Fruit fly (Drosophila melanogaster) whole organism, embryonic: ENCODE measurements around the gene CG8958.

Experiments used
- Antp ChIP-seq: fragments of 200-800 bp; sonication (Bioruptor generic); optimal IDR thresholded peaks from 3 replicates; lab custom pipeline; 2016; ENCODE audit warnings: missing biosample characterization, missing genetic modification characterization
- CG11560 ChIP-seq: fragments of 200-800 bp; sonication (Bioruptor generic); IDR thresholded peaks from 3 replicates; pipeline ENCODE4 v1.3.6; 2022; ENCODE audit warnings: missing biosample characterization, missing genetic modification characterization
- CG12071 ChIP-seq: fragments of 200-800 bp; sonication (Bioruptor generic); optimal IDR thresholded peaks from 3 replicates; lab custom pipeline; 2018; ENCODE audit warnings: missing biosample characterization, mild to moderate bottlenecking, missing genetic modification characterization
- CG13894 ChIP-seq: fragments of 200-800 bp; sonication (Bioruptor generic); optimal IDR thresholded peaks from 3 replicates; lab custom pipeline; 2018; ENCODE audit warnings: missing biosample characterization, mild to moderate bottlenecking, missing genetic modification characterization, moderate library complexity
- CG15073 ChIP-seq: fragments of 200-800 bp; sonication (Bioruptor generic); optimal IDR thresholded peaks from 2 replicates; lab custom pipeline; 2016; ENCODE audit warnings: missing biosample characterization, missing genetic modification characterization
- CG15601 ChIP-seq: fragments of 200-800 bp; sonication (Bioruptor generic); optimal IDR thresholded peaks from 3 replicates; lab custom pipeline; 2019; ENCODE audit warnings: missing biosample characterization, mild to moderate bottlenecking, missing genetic modification characterization, moderate library complexity
- CG17359 ChIP-seq: fragments of 200-800 bp; sonication (Bioruptor generic); optimal IDR thresholded peaks from 3 replicates; lab custom pipeline; 2018; ENCODE audit warnings: missing biosample characterization, mild to moderate bottlenecking, missing genetic modification characterization, moderate library complexity
- CG2116 ChIP-seq: fragments of 200-800 bp; sonication (Bioruptor generic); optimal IDR thresholded peaks from 3 replicates; lab custom pipeline; 2018; ENCODE audit warnings: missing biosample characterization, mild to moderate bottlenecking, missing genetic modification characterization
- CG2120 ChIP-seq: fragments of 200-800 bp; sonication (Bioruptor generic); optimal IDR thresholded peaks from 3 replicates; lab custom pipeline; 2016; ENCODE audit warnings: missing biosample characterization, missing genetic modification characterization
- CG30403 ChIP-seq: fragments of 200-800 bp; sonication (Bioruptor generic); optimal IDR thresholded peaks from 3 replicates; lab custom pipeline; 2016; ENCODE audit warnings: missing biosample characterization, missing genetic modification characterization
- CG30431 ChIP-seq: fragments of 200-800 bp; sonication (Bioruptor generic); optimal IDR thresholded peaks from 2 replicates; lab custom pipeline; 2017; ENCODE audit warnings: missing biosample characterization, missing genetic modification characterization
- CG31365 ChIP-seq: fragments of 200-800 bp; sonication (Bioruptor generic); optimal IDR thresholded peaks from 2 replicates; lab custom pipeline; 2018; ENCODE audit warnings: missing biosample characterization, mild to moderate bottlenecking, missing genetic modification characterization
- CG34376 ChIP-seq: fragments of 200-800 bp; sonication (Bioruptor generic); optimal IDR thresholded peaks from 2 replicates; lab custom pipeline; 2018; ENCODE audit warnings: missing biosample characterization, mild to moderate bottlenecking, missing genetic modification characterization
- CG3838 ChIP-seq: fragments of 200-800 bp; sonication (Bioruptor generic); optimal IDR thresholded peaks from 3 replicates; lab custom pipeline; 2016; ENCODE audit warnings: missing biosample characterization, missing genetic modification characterization
- CG4617 ChIP-seq: fragments of 200-800 bp; sonication (Bioruptor generic); optimal IDR thresholded peaks from 3 replicates; lab custom pipeline; 2016; ENCODE audit warnings: missing biosample characterization, missing genetic modification characterization, borderline replicate concordance
- CG4707 ChIP-seq: fragments of 200-800 bp; sonication (Bioruptor generic); optimal IDR thresholded peaks from 2 replicates; lab custom pipeline; 2018; ENCODE audit warnings: missing biosample characterization, mild to moderate bottlenecking, missing genetic modification characterization, moderate library complexity
- CG6813 ChIP-seq: fragments of 200-800 bp; sonication (Bioruptor generic); optimal IDR thresholded peaks from 2 replicates; lab custom pipeline; 2017; ENCODE audit warnings: missing biosample characterization, missing genetic modification characterization, mild to moderate bottlenecking, moderate library complexity, missing genetic modification reagents
- CG6854 ChIP-seq: fragments of 200-800 bp; sonication (Bioruptor generic); optimal IDR thresholded peaks from 3 replicates; lab custom pipeline; 2017; ENCODE audit warnings: missing biosample characterization, mild to moderate bottlenecking, missing genetic modification characterization
- CG7745 ChIP-seq: fragments of 200-800 bp; sonication (Bioruptor generic); optimal IDR thresholded peaks from 2 replicates; lab custom pipeline; 2018; ENCODE audit warnings: missing biosample characterization, mild to moderate bottlenecking, missing genetic modification characterization, moderate library complexity
- CG7839 ChIP-seq: fragments of 200-800 bp; sonication (Bioruptor generic); optimal IDR thresholded peaks from 3 replicates; lab custom pipeline; 2018; ENCODE audit warnings: missing biosample characterization, mild to moderate bottlenecking, missing genetic modification characterization, moderate library complexity
- CG8388 ChIP-seq: fragments of 200-800 bp; sonication (Bioruptor generic); optimal IDR thresholded peaks from 2 replicates; lab custom pipeline; 2019; ENCODE audit warnings: missing biosample characterization, mild to moderate bottlenecking, missing genetic modification characterization, moderate library complexity
- Dek ChIP-seq: fragments of 200-800 bp; sonication (Bioruptor generic); optimal IDR thresholded peaks from 3 replicates; lab custom pipeline; 2019; ENCODE audit warnings: missing biosample characterization, mild to moderate bottlenecking, missing genetic modification characterization, moderate library complexity
- Eip74EF ChIP-seq, 2 experiments: fragments of 200-800 bp in 1 of 2; fragments of >200 bp in 1 of 2; sonication (Bioruptor generic) in 1 of 2; optimal IDR thresholded peaks; 2 replicates each; lab custom pipeline; 2017 to 2019; ENCODE audit warnings: missing biosample characterization in 2 of 2, missing genetic modification characterization in 2 of 2, mild to moderate bottlenecking in 1 of 2, moderate library complexity in 1 of 2
- Elba2 ChIP-seq: fragments of 200-800 bp; sonication (Bioruptor generic); optimal IDR thresholded peaks from 3 replicates; lab custom pipeline; 2016; ENCODE audit warnings: missing biosample characterization, missing genetic modification characterization
- Ets97D ChIP-seq: fragments of 200-800 bp; sonication (Bioruptor generic); optimal IDR thresholded peaks from 3 replicates; lab custom pipeline; 2016; ENCODE audit warnings: missing biosample characterization, missing genetic modification characterization
- HLH54F ChIP-seq: fragments of 200-800 bp; sonication (Bioruptor generic); optimal IDR thresholded peaks from 3 replicates; lab custom pipeline; 2016; ENCODE audit warnings: missing biosample characterization, missing genetic modification characterization
- Hand ChIP-seq: fragments of 200-800 bp; sonication (Bioruptor generic); optimal IDR thresholded peaks from 2 replicates; lab custom pipeline; 2017; ENCODE audit warnings: mild to moderate bottlenecking, missing biosample characterization, missing genetic modification reagents, missing genetic modification characterization
- Hsf ChIP-seq: fragments of 200-800 bp; sonication (Bioruptor generic); optimal IDR thresholded peaks from 3 replicates; lab custom pipeline; 2016; ENCODE audit warnings: missing biosample characterization, missing genetic modification characterization
- Lpt ChIP-seq: fragments of >200 bp; optimal IDR thresholded peaks from 2 replicates; lab custom pipeline; 2018; ENCODE audit warnings: missing biosample characterization, missing genetic modification characterization
- Max ChIP-seq: fragments of 200-800 bp; sonication (Bioruptor generic); optimal IDR thresholded peaks from 2 replicates; lab custom pipeline; 2016; ENCODE audit warnings: missing biosample characterization, mild to moderate bottlenecking, missing genetic modification characterization
- Nf-YA ChIP-seq: fragments of 200-800 bp; sonication (Bioruptor generic); IDR thresholded peaks from 2 replicates; pipeline ENCODE4 v1.3.6; 2022; ENCODE audit warnings: missing biosample characterization, missing genetic modification characterization
- Ravus ChIP-seq: fragments of 200-800 bp; sonication (Bioruptor generic); IDR thresholded peaks from 2 replicates; pipeline ENCODE4 v1.3.6; 2022; ENCODE audit warnings: missing biosample characterization, missing genetic modification characterization
- Tbp ChIP-seq: fragments of >200 bp; optimal IDR thresholded peaks from 2 replicates; lab custom pipeline; 2018; ENCODE audit warnings: missing biosample characterization, missing genetic modification characterization
- cato ChIP-seq: fragments of 200-800 bp; sonication (Bioruptor generic); optimal IDR thresholded peaks from 2 replicates; lab custom pipeline; 2016; ENCODE audit warnings: missing biosample characterization, missing genetic modification characterization, borderline replicate concordance
- chif ChIP-seq, 2 experiments: fragments of 200-800 bp; sonication (Bioruptor generic); optimal IDR thresholded peaks; 3 replicates each; lab custom pipeline; 2016; ENCODE audit warnings: missing biosample characterization in 2 of 2, missing genetic modification characterization in 2 of 2
- da ChIP-seq: fragments of 200-800 bp; sonication (Bioruptor generic); optimal IDR thresholded peaks from 2 replicates; lab custom pipeline; 2016; ENCODE audit warnings: missing biosample characterization, missing genetic modification characterization
- dati ChIP-seq: fragments of 200-800 bp; sonication (Bioruptor generic); IDR thresholded peaks from 2 replicates; pipeline ENCODE4 v1.3.6; 2022; ENCODE audit warnings: missing biosample characterization, missing genetic modification characterization
- esg ChIP-seq: fragments of 200-800 bp; sonication (Bioruptor generic); conservative IDR thresholded peaks from 2 replicates; pipeline ENCODE4 v1.3.6; 2022; ENCODE audit warnings: missing biosample characterization, missing genetic modification characterization
- gsb-n ChIP-seq: fragments of 200-800 bp; sonication (Bioruptor generic); optimal IDR thresholded peaks from 3 replicates; lab custom pipeline; 2018; ENCODE audit warnings: missing biosample characterization, mild to moderate bottlenecking, missing genetic modification characterization
- ind ChIP-seq: fragments of 200-800 bp; sonication (Bioruptor generic); optimal IDR thresholded peaks from 3 replicates; lab custom pipeline; 2016; ENCODE audit warnings: missing biosample characterization, missing genetic modification characterization
- kah ChIP-seq: fragments of 200-800 bp; sonication (Bioruptor generic); optimal IDR thresholded peaks from 2 replicates; lab custom pipeline; 2018; ENCODE audit warnings: missing biosample characterization, mild to moderate bottlenecking, missing genetic modification characterization
- maf-S ChIP-seq: fragments of 200-800 bp; sonication (Bioruptor generic); optimal IDR thresholded peaks from 2 replicates; lab custom pipeline; 2016; ENCODE audit warnings: missing biosample characterization, missing genetic modification characterization
- pan ChIP-seq, 4 experiments: fragments of >200 bp in 3 of 4; fragments of 200-800 bp in 1 of 4; sonication (Bioruptor generic) in 1 of 4; optimal IDR thresholded peaks in 3 of 4; IDR thresholded peaks in 1 of 4; 2 replicates each; pipeline versions ENCODE4 v1.3.6 to Lab custom; 2017 to 2022; ENCODE audit warnings: missing biosample characterization in 2 of 4, missing genetic modification characterization in 2 of 4, mixed read lengths in 1 of 4
- phol ChIP-seq: fragments of 200-800 bp; sonication (Bioruptor generic); optimal IDR thresholded peaks from 3 replicates; lab custom pipeline; 2018; ENCODE audit warnings: missing biosample characterization, mild to moderate bottlenecking, missing genetic modification characterization, moderate library complexity
- psq ChIP-seq: fragments of 200-800 bp; sonication (Bioruptor generic); optimal IDR thresholded peaks from 2 replicates; lab custom pipeline; 2017; ENCODE audit warnings: missing biosample characterization, missing genetic modification characterization
- sug ChIP-seq: fragments of 200-800 bp; optimal IDR thresholded peaks from 2 replicates; lab custom pipeline; 2019; ENCODE audit warnings: missing biosample characterization, mild to moderate bottlenecking, missing genetic modification characterization, moderate library complexity
- wek ChIP-seq: fragments of 200-800 bp; sonication (Bioruptor generic); optimal IDR thresholded peaks from 3 replicates; lab custom pipeline; 2018; ENCODE audit warnings: missing biosample characterization, mild to moderate bottlenecking, missing genetic modification characterization, moderate library complexity

Gene CG8958

DNA sequence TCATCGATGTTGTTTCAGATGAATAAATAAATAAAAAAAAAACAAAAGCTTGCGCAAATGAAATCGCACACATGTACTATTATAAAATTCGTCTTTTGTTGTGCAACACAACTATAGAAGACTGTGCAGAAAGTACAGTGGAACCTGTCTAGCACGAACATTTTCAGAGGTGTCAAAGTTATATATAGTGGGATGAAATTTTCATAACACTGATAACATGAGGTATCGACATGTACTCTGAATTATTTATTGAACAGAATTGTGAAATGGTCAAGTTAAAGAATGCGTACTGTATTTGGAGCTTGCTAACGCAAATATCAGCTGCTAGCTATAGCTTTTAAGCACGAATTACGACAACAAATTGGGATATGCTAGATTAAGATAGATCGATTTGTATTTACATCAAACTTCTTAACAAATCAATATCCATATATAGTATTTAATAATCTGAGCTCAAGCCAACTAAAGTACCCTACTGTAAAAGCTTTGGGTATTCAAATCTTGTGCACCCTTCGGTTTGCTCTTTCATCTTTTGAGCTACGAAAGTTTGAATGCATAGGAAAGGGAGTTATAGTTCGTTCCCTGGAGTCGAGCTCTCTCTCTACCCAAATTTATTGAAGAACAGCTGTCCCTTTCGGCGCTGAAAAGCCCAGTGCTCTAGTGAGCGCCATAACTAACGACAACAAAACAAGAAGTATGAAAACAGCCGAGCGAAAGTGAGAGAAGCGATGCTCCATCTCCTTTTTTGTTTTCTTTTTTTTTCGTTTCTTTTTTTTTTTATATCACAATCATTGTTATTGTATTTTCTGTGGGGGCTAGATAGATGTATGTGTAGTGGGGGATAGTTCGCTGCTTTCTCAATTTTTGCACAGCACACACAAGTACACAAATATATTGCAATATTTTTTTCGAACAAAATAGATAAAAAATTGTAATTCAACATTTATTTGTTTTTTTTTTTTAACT is 7.4 kb downstream of the CG8958 start (continued):
- TF ChIP-seq CG30431 (GFP tag; lab: Kevin White, UChicago) (peak; percentile 76), CG34376 (GFP tag; lab: Kevin White, UChicago) (peak; percentile 86), cato (GFP tag; lab: Kevin White, UChicago) (peak; percentile 71), Hsf (peak; percentile 91), CG11560 (tag; lab: Robert Waterston, UW) (peak; percentile 71), CG30403 (GFP tag; lab: Kevin White, UChicago) (peak; percentile 90), CG15073 (GFP tag; lab: Kevin White, UChicago) (peak; percentile 36), CG7745 (tag; lab: Kevin White, UChicago) (no peak), CG12071 (GFP tag; lab: Kevin White, UChicago) (peak; percentile 95), Tbp (GFP tag; lab: Kevin White, UChicago) (no peak), CG3838 (peak; percentile 39), wek (peak; percentile 84), CG2116 (GFP tag; lab: Kevin White, UChicago) (peak; percentile 11), Nf-YA (GFP tag; lab: Robert Waterston, UW) (peak; percentile 83), CG31365 (tag; lab: Kevin White, UChicago) (peak; percentile 77), HLH54F (GFP tag; lab: Kevin White, UChicago) (peak; percentile 91), sug (tag; lab: Kevin White, UChicago) (peak; percentile 89), pan (optimal IDR thresholded peaks at IDR 0.05; lab: Kevin White, UChicago) (no peak), pan (GFP tag; optimal IDR thresholded peaks at IDR 0.05 in 1 of 2, IDR thresholded peaks at IDR 0.05 in 1 of 2) (peak in 1 of 2 experiments; percentile 94), Ravus (GFP tag; lab: Robert Waterston, UW) (peak; percentile 71), CG6813 (GFP tag; lab: Kevin White, UChicago) (peak; percentile 82), Lpt (GFP tag; lab: Kevin White, UChicago) (no peak), Max (GFP tag; lab: Kevin White, UChicago) (peak; percentile 86), kah (GFP tag; lab: Kevin White, UChicago) (peak; percentile 80), CG8388 (GFP tag; lab: Kevin White, UChicago) (peak; percentile 78), CG17359 (peak; percentile 89), chif (GFP tag; optimal IDR thresholded peaks at IDR 0.05; lab: Kevin White, UChicago) (peak; percentile 85 to 89), CG2120 (GFP tag; lab: Kevin White, UChicago) (peak; percentile 94), Eip74EF (GFP tag; optimal IDR thresholded peaks at IDR 0.05; lab: Kevin White, UChicago) (peak in 1 of 2 experiments; percentile 78), CG7839 (tag; lab: Kevin White, UChicago) (peak; percentile 94), CG13894 (tag; lab: Kevin White, UChicago) (peak; percentile 89), Dek (tag; lab: Kevin White, UChicago) (peak; percentile 89), CG6854 (GFP tag; lab: Kevin White, UChicago) (peak; percentile 86), Elba2 (GFP tag; lab: Kevin White, UChicago) (no peak), Ets97D (GFP tag; lab: Kevin White, UChicago) (peak; percentile 64), CG4707 (GFP tag; lab: Kevin White, UChicago) (peak; percentile 69), Antp (GFP tag; lab: Kevin White, UChicago) (peak; percentile 90), CG4617 (GFP tag; lab: Kevin White, UChicago) (peak; percentile 42), maf-S (GFP tag; lab: Kevin White, UChicago) (peak; percentile 87), dati (peak; percentile 85), esg (GFP tag; lab: Robert Waterston, UW) (peak; percentile 91), da (GFP tag; lab: Kevin White, UChicago) (peak; percentile 65), Hand (GFP tag; lab: Kevin White, UChicago) (peak; percentile 87), phol (tag; lab: Kevin White, UChicago) (peak; percentile 84), gsb-n (peak; percentile 49), ind (peak; percentile 94), CG15601 (tag; lab: Kevin White, UChicago) (peak; percentile 58), psq (GFP tag; lab: Kevin White, UChicago) (peak; percentile 46)
